Worm (Caenorhabditis elegans) whole organism, early embryonic: Measurements from ENCODE around the gene srg-66.
"Not testable (repeated sequence)": the region's sequence is repeated elsewhere in the genome, so short reads cannot be mapped to it uniquely, and the experiment has no call there.

Source experiments
- B0310.2 ChIP-seq: sonication (generic microtip); optimal IDR thresholded peaks from 2 replicates; lab custom pipeline; 2016; ENCODE audit warnings: mild to moderate bottlenecking, missing genetic modification characterization, missing compliant biosample characterization
- F13C5.2 ChIP-seq: sonication (generic microtip); optimal IDR thresholded peaks from 2 replicates; lab custom pipeline; 2017; ENCODE audit warnings: mild to moderate bottlenecking, missing genetic modification characterization, inconsistent platforms, missing compliant biosample characterization
- ama-1 ChIP-seq: fragments of 150-350 bp; optimal IDR thresholded peaks from 2 replicates; lab custom pipeline; 2014
- ceh-13 ChIP-seq: fragments of 200-800 bp; sonication (Bioruptor generic); optimal IDR thresholded peaks from 2 replicates; lab custom pipeline; 2018; ENCODE audit warnings: mild to moderate bottlenecking, missing genetic modification characterization, missing compliant biosample characterization
- ets-7 ChIP-seq: sonication (generic microtip); optimal IDR thresholded peaks from 2 replicates; lab custom pipeline; 2016; ENCODE audit warnings: missing genotype, missing genetic modification characterization, missing compliant biosample characterization
- flt-1 ChIP-seq: fragments of 200-800 bp; sonication (Bioruptor generic); IDR thresholded peaks from 2 replicates; pipeline ENCODE4 v1.3.6; 2022; ENCODE audit warnings: missing genetic modification characterization, missing compliant biosample characterization
- hmg-4 ChIP-seq: fragments of 200-800 bp; sonication (Bioruptor generic); optimal IDR thresholded peaks from 2 replicates; lab custom pipeline; 2018; ENCODE audit warnings: mild to moderate bottlenecking, missing genetic modification characterization, missing compliant biosample characterization
- scrt-1 ChIP-seq: fragments of 200-800 bp; sonication (Bioruptor generic); IDR thresholded peaks from 2 replicates; pipeline ENCODE4 v1.3.6; 2022; ENCODE audit warnings: missing genetic modification characterization, missing compliant biosample characterization
- sea-1 ChIP-seq: fragments of 200-800 bp; sonication (Bioruptor generic); conservative IDR thresholded peaks from 2 replicates; pipeline ENCODE4 v1.3.6; 2022; ENCODE audit warnings: missing genetic modification characterization, missing compliant biosample characterization
- tbx-11 ChIP-seq: fragments of 200-800 bp; sonication (Bioruptor generic); IDR thresholded peaks from 2 replicates; pipeline ENCODE4 v1.3.6; 2022; ENCODE audit warnings: missing genetic modification characterization, missing compliant biosample characterization
- tra-4 ChIP-seq: sonication (generic microtip); optimal IDR thresholded peaks from 2 replicates; lab custom pipeline; 2017; ENCODE audit warnings: missing genetic modification characterization, missing compliant biosample characterization

DNA sequence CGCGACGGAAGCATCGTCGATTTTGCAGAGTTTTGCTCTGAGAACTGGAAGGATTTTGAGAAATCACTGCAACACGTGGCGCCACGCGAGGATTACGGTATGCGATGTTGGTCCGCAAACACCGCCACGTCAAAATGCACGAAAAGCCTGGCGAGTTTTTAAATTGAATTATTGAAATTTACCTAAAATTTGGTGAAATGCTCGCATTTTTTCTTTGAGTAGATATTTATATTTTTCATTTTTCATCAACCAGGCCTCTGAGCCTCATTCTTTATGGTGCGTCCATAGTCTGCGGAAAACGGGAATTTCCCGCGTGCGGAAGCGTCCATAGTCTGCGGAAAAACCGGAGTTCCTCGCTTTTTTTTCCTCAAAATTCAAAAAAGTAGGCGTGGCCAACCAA lies 11.3 kb downstream of the srg-66 start, which contains the start of gene ZC317.7:
- TF ChIP-seq hmg-4 (GFP tag; lab: Kevin White, UChicago); flt-1 (GFP tag; lab: Robert Waterston, UW); tbx-11 (GFP tag; lab: Robert Waterston, UW); scrt-1 (GFP tag; lab: Robert Waterston, UW); ama-1; B0310.2; sea-1; tra-4 (tag; lab: Kevin White, UChicago); ets-7 (tag; lab: Kevin White, UChicago); ceh-13 (GFP tag; lab: Kevin White, UChicago); F13C5.2 (tag; lab: Kevin White, UChicago): not testable (repeated sequence)
